Worm (Caenorhabditis elegans): ENCODE results near the gene srw-79.

Gene srw-79

DNA sequence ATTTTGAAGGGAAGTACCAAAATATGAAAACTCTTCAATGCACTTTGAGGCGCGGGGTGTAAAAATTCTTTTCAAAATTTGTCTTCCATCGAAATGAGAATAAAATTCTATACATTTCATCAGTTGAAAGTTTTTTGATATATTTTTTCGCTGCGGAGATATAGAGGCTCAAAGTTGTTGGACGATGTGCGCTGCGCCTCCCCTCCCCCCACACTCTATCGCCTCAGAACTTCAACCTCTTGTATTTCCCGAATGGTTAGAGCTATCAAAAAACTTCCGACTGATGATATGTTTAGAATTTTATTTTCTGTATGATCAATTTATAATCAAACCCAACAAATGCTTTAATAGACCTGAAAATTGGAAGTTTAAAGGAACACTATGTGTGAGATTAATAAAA is 2.1 kb downstream of the srw-79 start:
- TF ChIP-seq ets-7 (tag; optimal IDR thresholded peaks at IDR 0.05) (no peak), sea-1 (GFP tag; conservative IDR thresholded peaks at IDR 0.05) (no peak), pes-1 (GFP tag; IDR thresholded peaks at IDR 0.05) (no peak), hnd-1 (tag; optimal IDR thresholded peaks at IDR 0.05) (no peak), flt-1 (GFP tag; IDR thresholded peaks at IDR 0.05) (no peak), B0310.2 (tag; optimal IDR thresholded peaks at IDR 0.05) (no peak), tbx-37 (GFP tag; conservative IDR thresholded peaks at IDR 0.05) (no peak), F13C5.2 (tag; optimal IDR thresholded peaks at IDR 0.05) (no peak), ceh-36 (tag; optimal IDR thresholded peaks at IDR 0.05) (no peak), ceh-13 (GFP tag; optimal IDR thresholded peaks at IDR 0.05) (no peak), hmg-4 (GFP tag; optimal IDR thresholded peaks at IDR 0.05) (no peak), scrt-1 (GFP tag; IDR thresholded peaks at IDR 0.05) (no peak), tbx-11 (GFP tag; IDR thresholded peaks at IDR 0.05) (no peak), hmbx-1 (tag; optimal IDR thresholded peaks at IDR 0.05) (no peak), tra-4 (tag; optimal IDR thresholded peaks at IDR 0.05) (no peak), aly-1 (tag; optimal IDR thresholded peaks at IDR 0.05) (no peak)

DNA sequence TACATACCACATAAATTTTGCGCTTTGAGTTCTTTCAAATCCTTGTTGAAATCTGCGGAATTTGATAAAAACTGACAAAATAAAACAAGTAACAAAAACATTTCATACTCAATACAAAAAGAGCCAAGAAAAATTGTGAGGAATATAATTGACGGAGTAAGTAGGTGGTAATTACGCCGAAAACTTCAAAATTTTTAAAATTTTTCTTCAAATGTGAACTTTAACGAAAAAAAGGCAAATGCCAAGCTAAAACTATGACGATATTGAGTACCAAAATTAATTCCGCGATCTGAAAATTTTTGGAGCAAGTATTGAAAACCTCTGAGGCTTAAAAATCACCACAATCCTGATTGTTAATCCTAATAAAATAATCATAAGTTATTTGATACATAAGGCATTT is 6.1 kb downstream of the srw-79 start, which contains the start of gene irld-51:
TSS of gene irld-51 (minus strand) at position 101 of the 400 bp plus-strand sequence.
- no peak for TF ChIP-seq ama-1 (optimal IDR thresholded peaks at IDR 0.05)
- TF ChIP-seq hmbx-1 (tag; optimal IDR thresholded peaks at IDR 0.05): no peak
- no peak for TF ChIP-seq pes-1 (GFP tag; IDR thresholded peaks at IDR 0.05)
- TF ChIP-seq F13C5.2 (tag; optimal IDR thresholded peaks at IDR 0.05): no peak
- TF ChIP-seq ets-7 (tag; optimal IDR thresholded peaks at IDR 0.05): no peak
- TF ChIP-seq ceh-13 (GFP tag; optimal IDR thresholded peaks at IDR 0.05): no peak
- no peak for TF ChIP-seq tbx-11 (GFP tag; IDR thresholded peaks at IDR 0.05)
- TF ChIP-seq ceh-36 (tag; optimal IDR thresholded peaks at IDR 0.05): no peak
- no peak for TF ChIP-seq flt-1 (GFP tag; IDR thresholded peaks at IDR 0.05)
- no peak for TF ChIP-seq tra-4 (tag; optimal IDR thresholded peaks at IDR 0.05)
- no peak for TF ChIP-seq tbx-37 (GFP tag; conservative IDR thresholded peaks at IDR 0.05)
- TF ChIP-seq hmg-4 (GFP tag; optimal IDR thresholded peaks at IDR 0.05): no peak

DNA sequence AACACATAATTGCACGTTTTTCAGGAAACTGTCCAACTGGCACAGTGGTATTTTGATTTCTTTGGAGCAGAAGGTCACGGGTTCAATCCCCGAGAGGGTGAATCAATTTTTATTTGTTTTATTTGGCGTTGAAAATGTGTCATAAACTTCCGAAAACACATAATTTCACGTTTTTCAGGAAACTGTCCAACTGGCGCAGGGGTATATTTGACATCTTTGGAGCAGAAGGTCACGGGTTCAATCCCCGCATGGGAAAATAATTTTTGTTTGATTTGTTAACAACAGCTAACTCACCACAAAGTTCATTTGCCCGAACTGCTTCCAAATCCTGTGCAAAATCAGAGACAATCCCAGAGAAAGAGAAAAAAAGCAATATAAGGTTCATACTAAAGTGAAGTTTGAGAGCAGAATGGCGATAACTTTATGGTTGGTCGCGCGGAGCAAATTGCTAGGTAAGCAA is 9.1 kb downstream of the srw-79 start, which contains the start of gene irld-48:
TSS of gene irld-48 (plus strand) at position 410 of the 460 bp plus-strand sequence.
- TF ChIP-seq ceh-36 (tag; optimal IDR thresholded peaks at IDR 0.05) (no peak), F13C5.2 (tag; optimal IDR thresholded peaks at IDR 0.05) (no peak), aly-1 (tag; optimal IDR thresholded peaks at IDR 0.05) (no peak), ceh-13 (GFP tag; optimal IDR thresholded peaks at IDR 0.05) (no peak), pes-1 (GFP tag; IDR thresholded peaks at IDR 0.05) (no peak), tra-4 (tag; optimal IDR thresholded peaks at IDR 0.05) (no peak), tbx-11 (GFP tag; IDR thresholded peaks at IDR 0.05) (no peak), hnd-1 (tag; optimal IDR thresholded peaks at IDR 0.05) (no peak), flt-1 (GFP tag; IDR thresholded peaks at IDR 0.05) (no peak), hmbx-1 (tag; optimal IDR thresholded peaks at IDR 0.05) (no peak), ama-1 (optimal IDR thresholded peaks at IDR 0.05) (no peak)

DNA sequence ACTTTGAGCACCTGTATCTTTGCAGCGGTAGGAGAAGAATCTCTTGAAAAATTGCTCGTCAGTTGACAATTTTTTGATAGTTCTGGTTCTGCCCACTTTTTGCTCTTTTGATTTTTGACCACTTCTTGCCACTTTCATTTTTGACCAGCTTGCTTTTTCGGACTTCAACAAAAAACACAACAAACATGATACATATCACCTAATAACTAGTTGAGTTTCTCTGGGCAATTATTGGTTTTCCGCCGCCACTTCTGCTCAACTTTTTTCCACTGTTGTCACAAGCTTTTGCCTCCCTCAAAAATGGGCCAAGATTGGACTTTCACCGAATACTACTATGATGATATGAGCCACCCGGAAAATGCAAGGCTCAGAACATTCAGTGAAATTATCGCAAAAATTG is 11.8 kb downstream of the srw-79 start, which contains the start of gene srw-60:
TSS of gene srw-60 (plus strand) at position 301 of the 400 bp plus-strand sequence.
- TF ChIP-seq tra-4 (tag; optimal IDR thresholded peaks at IDR 0.05): no peak
- TF ChIP-seq ceh-36 (tag; optimal IDR thresholded peaks at IDR 0.05): no peak
- no peak for TF ChIP-seq sea-1 (GFP tag; conservative IDR thresholded peaks at IDR 0.05)
- no peak for TF ChIP-seq hmbx-1 (tag; optimal IDR thresholded peaks at IDR 0.05)
- no peak for TF ChIP-seq flt-1 (GFP tag; IDR thresholded peaks at IDR 0.05)
- TF ChIP-seq hnd-1 (tag; optimal IDR thresholded peaks at IDR 0.05): no peak
- no peak for TF ChIP-seq scrt-1 (GFP tag; IDR thresholded peaks at IDR 0.05)
- no peak for TF ChIP-seq hmg-4 (GFP tag; optimal IDR thresholded peaks at IDR 0.05)
- no peak for TF ChIP-seq F13C5.2 (tag; optimal IDR thresholded peaks at IDR 0.05)
- no peak for TF ChIP-seq ets-7 (tag; optimal IDR thresholded peaks at IDR 0.05)
- TF ChIP-seq ceh-13 (GFP tag; optimal IDR thresholded peaks at IDR 0.05): no peak
- no peak for TF ChIP-seq B0310.2 (tag; optimal IDR thresholded peaks at IDR 0.05)
- TF ChIP-seq aly-1 (tag; optimal IDR thresholded peaks at IDR 0.05): no peak

DNA sequence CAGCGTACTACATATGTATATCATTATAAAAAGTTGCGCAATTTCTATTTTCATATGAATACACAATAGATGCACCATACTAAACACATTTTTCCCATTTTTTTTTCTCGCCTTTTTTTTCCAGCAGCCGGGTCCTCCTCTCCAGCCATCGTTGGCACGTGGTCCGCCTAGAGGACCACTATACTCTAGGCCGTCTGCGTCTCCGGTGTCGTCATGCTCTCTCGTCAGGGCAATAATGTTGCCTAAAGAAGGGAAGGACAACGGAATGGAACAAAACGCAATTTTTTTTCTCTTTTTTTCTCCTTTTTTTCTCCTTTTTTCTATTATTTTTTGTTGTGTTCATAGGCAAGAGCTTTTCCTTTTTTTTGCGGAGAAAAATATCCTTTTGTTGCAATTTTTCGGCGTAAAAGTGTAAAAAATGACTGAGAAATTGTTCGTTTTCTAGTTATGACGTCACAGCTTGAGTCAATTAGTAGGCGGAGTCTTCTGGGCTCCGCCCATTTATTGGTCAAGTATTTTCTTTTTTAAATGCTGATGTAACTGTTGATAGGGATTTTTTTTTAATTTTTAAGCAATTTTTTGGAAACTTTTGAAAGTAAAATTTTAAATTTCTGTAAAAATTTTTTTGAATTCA is 16.1 kb downstream of the srw-79 start:
- TF ChIP-seq tra-4 (tag; optimal IDR thresholded peaks at IDR 0.05) (no peak), pes-1 (GFP tag; IDR thresholded peaks at IDR 0.05) (no peak), ceh-36 (tag; optimal IDR thresholded peaks at IDR 0.05) (no peak), hmbx-1 (tag; optimal IDR thresholded peaks at IDR 0.05) (no peak), F13C5.2 (tag; optimal IDR thresholded peaks at IDR 0.05) (no peak), ama-1 (optimal IDR thresholded peaks at IDR 0.05) (no peak), ceh-13 (GFP tag; optimal IDR thresholded peaks at IDR 0.05) (no peak), aly-1 (tag; optimal IDR thresholded peaks at IDR 0.05) (no peak), B0310.2 (tag; optimal IDR thresholded peaks at IDR 0.05) (no peak), tbx-11 (GFP tag; IDR thresholded peaks at IDR 0.05) (no peak), flt-1 (GFP tag; IDR thresholded peaks at IDR 0.05) (no peak), hnd-1 (tag; optimal IDR thresholded peaks at IDR 0.05) (no peak), ets-7 (tag; optimal IDR thresholded peaks at IDR 0.05) (no peak), sea-1 (GFP tag; conservative IDR thresholded peaks at IDR 0.05) (no peak), tbx-37 (GFP tag; conservative IDR thresholded peaks at IDR 0.05) (no peak)

DNA sequence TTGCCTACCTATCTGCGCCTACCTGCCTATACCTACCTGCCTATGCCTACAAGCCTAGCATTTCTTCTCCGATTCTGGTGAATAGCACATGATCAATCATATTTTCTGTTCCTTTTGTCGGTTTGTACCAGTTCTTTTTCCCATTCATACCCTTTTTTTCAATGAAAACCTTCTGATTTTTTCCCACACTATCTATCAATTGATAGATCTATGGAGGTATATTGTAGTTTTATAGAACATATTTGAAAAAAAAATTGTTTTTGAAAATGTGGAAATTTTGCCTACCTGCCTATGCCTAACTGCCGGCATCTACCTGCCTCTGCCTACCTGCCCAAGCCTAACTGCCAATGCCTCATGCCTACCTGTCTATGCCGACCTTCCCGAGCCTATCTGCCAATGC is 17.1 kb downstream of the srw-79 start:
- TF ChIP-seq flt-1 (GFP tag; IDR thresholded peaks at IDR 0.05) (no peak), B0310.2 (tag; optimal IDR thresholded peaks at IDR 0.05) (no peak), ama-1 (optimal IDR thresholded peaks at IDR 0.05) (no peak), pes-1 (GFP tag; IDR thresholded peaks at IDR 0.05) (no peak), hnd-1 (tag; optimal IDR thresholded peaks at IDR 0.05) (no peak), tbx-37 (GFP tag; conservative IDR thresholded peaks at IDR 0.05) (no peak), tra-4 (tag; optimal IDR thresholded peaks at IDR 0.05) (no peak), ets-7 (tag; optimal IDR thresholded peaks at IDR 0.05) (no peak), hmg-4 (GFP tag; optimal IDR thresholded peaks at IDR 0.05) (no peak), tbx-11 (GFP tag; IDR thresholded peaks at IDR 0.05) (no peak)

All from whole organism, early embryonic.